Fruit fly (Drosophila melanogaster) whole organism, prepupa: ENCODE results near the gene Gld2.
A peak's percentile ranks its signal among the peaks of the same experiment; 100 is the strongest.

ENCODE experiments used
- Blimp-1 ChIP-seq: fragments of 200-800 bp; sonication (Bioruptor generic); optimal IDR thresholded peaks from 3 replicates; lab custom pipeline; 2017; ENCODE audit warnings: missing biosample characterization, missing genetic modification characterization, mild to moderate bottlenecking, moderate library complexity, missing genetic modification reagents
- CG10631 ChIP-seq: fragments of 200-800 bp; sonication (Bioruptor generic); optimal IDR thresholded peaks from 2 replicates; lab custom pipeline; 2016; ENCODE audit warnings: missing biosample characterization, missing genetic modification characterization
- CG11762 ChIP-seq: fragments of 200-800 bp; sonication (Bioruptor generic); optimal IDR thresholded peaks from 3 replicates; lab custom pipeline; 2016; ENCODE audit warnings: missing biosample characterization, missing genetic modification characterization; ENCODE audit not compliant: insufficient read depth
- CG11902 ChIP-seq: fragments of 200-800 bp; sonication (Bioruptor generic); optimal IDR thresholded peaks from 3 replicates; lab custom pipeline; 2016; ENCODE audit warnings: missing biosample characterization, missing genetic modification characterization
- CG15336 ChIP-seq: fragments of 200-800 bp; sonication (Bioruptor generic); IDR thresholded peaks from 2 replicates; pipeline ENCODE4 v1.3.6; 2022; ENCODE audit warnings: missing biosample characterization, missing genetic modification characterization
- CG32006 ChIP-seq: fragments of 200-800 bp; sonication (Bioruptor generic); optimal IDR thresholded peaks from 3 replicates; lab custom pipeline; 2017; ENCODE audit warnings: missing biosample characterization, mild to moderate bottlenecking, missing genetic modification characterization
- CG34406 ChIP-seq: fragments of 200-800 bp; sonication (Bioruptor generic); optimal IDR thresholded peaks from 3 replicates; lab custom pipeline; 2016; ENCODE audit warnings: missing biosample characterization, missing genetic modification characterization
- CG3919 ChIP-seq: fragments of 200-800 bp; sonication (Bioruptor generic); optimal IDR thresholded peaks from 3 replicates; lab custom pipeline; 2016; ENCODE audit warnings: missing biosample characterization, missing genetic modification characterization
- CG4318 ChIP-seq: fragments of 200-800 bp; sonication (Bioruptor generic); optimal IDR thresholded peaks from 3 replicates; lab custom pipeline; 2017; ENCODE audit warnings: missing biosample characterization, mild to moderate bottlenecking, missing genetic modification characterization
- CG6163 ChIP-seq: fragments of 200-800 bp; sonication (Bioruptor generic); IDR thresholded peaks from 3 replicates; pipeline ENCODE4 v1.3.6; 2022; ENCODE audit warnings: missing biosample characterization, missing genetic modification characterization
- CG6276 ChIP-seq: fragments of 200-800 bp; sonication (Bioruptor generic); optimal IDR thresholded peaks from 2 replicates; lab custom pipeline; 2017; ENCODE audit warnings: missing biosample characterization, mild to moderate bottlenecking, missing genetic modification characterization
- CG6792 ChIP-seq: fragments of 200-800 bp; sonication (Bioruptor generic); optimal IDR thresholded peaks from 3 replicates; lab custom pipeline; 2016; ENCODE audit warnings: missing biosample characterization, missing genetic modification characterization
- CG7368 ChIP-seq: fragments of 200-800 bp; sonication (Bioruptor generic); optimal IDR thresholded peaks from 3 replicates; lab custom pipeline; 2016; ENCODE audit warnings: missing biosample characterization, missing genetic modification characterization
- CG8119 ChIP-seq: fragments of 200-800 bp; sonication (Bioruptor generic); IDR thresholded peaks from 3 replicates; pipeline ENCODE4 v1.3.6; 2022; ENCODE audit warnings: missing biosample characterization, missing genetic modification characterization
- CG8632 ChIP-seq: fragments of 200-800 bp; sonication (Bioruptor generic); optimal IDR thresholded peaks from 3 replicates; lab custom pipeline; 2016; ENCODE audit warnings: missing biosample characterization, missing genetic modification characterization
- CG9139 ChIP-seq: fragments of 200-800 bp; sonication (Bioruptor generic); optimal IDR thresholded peaks from 3 replicates; lab custom pipeline; 2017; ENCODE audit warnings: missing biosample characterization, mild to moderate bottlenecking, missing genetic modification characterization
- Eip75B ChIP-seq: fragments of 200-800 bp; sonication (Bioruptor generic); optimal IDR thresholded peaks from 3 replicates; lab custom pipeline; 2016; ENCODE audit warnings: missing biosample characterization, missing genetic modification characterization
- Eip78C ChIP-seq: fragments of 200-800 bp; sonication (Bioruptor generic); peaks from one replicate; lab custom pipeline; 2016; ENCODE audit warnings: missing biosample characterization, missing genetic modification characterization
- Eip93F ChIP-seq: fragments of 200-800 bp; sonication (Bioruptor generic); optimal IDR thresholded peaks from 2 replicates; lab custom pipeline; 2016; ENCODE audit warnings: missing biosample characterization, mild to moderate bottlenecking, missing genetic modification characterization
- Ets21C ChIP-seq: fragments of 200-800 bp; sonication (Bioruptor generic); optimal IDR thresholded peaks from 3 replicates; lab custom pipeline; 2016; ENCODE audit warnings: missing biosample characterization, missing genetic modification characterization
- Ets96B ChIP-seq: fragments of 200-800 bp; optimal IDR thresholded peaks from 2 replicates; lab custom pipeline; 2019; ENCODE audit warnings: missing biosample characterization, mild to moderate bottlenecking, missing genetic modification characterization, moderate library complexity
- Hr38 ChIP-seq: sonication (Bioruptor generic); optimal IDR thresholded peaks from 2 replicates; lab custom pipeline; 2016; ENCODE audit warnings: missing biosample characterization, missing genetic modification characterization
- Hr39 ChIP-seq: fragments of 200-800 bp; sonication (Bioruptor generic); optimal IDR thresholded peaks from 2 replicates; lab custom pipeline; 2016; ENCODE audit warnings: missing biosample characterization, missing genetic modification characterization
- Lpt ChIP-seq: fragments of 200-800 bp; sonication (Bioruptor generic); optimal IDR thresholded peaks from 3 replicates; lab custom pipeline; 2016; ENCODE audit warnings: missing biosample characterization, missing genetic modification characterization
- Met ChIP-seq: fragments of 200-800 bp; sonication (Bioruptor generic); optimal IDR thresholded peaks from 3 replicates; lab custom pipeline; 2016; ENCODE audit warnings: missing biosample characterization, missing genetic modification characterization
- OdsH ChIP-seq: fragments of 200-800 bp; sonication (Bioruptor generic); optimal IDR thresholded peaks from 3 replicates; lab custom pipeline; 2016; ENCODE audit warnings: missing biosample characterization, missing genetic modification characterization
- Smox ChIP-seq: fragments of 200-800 bp; sonication (Bioruptor generic); optimal IDR thresholded peaks from 3 replicates; lab custom pipeline; 2016; ENCODE audit warnings: missing biosample characterization, missing genetic modification characterization
- Sox102F ChIP-seq: fragments of 200-800 bp; sonication (Bioruptor generic); optimal IDR thresholded peaks from 2 replicates; lab custom pipeline; 2016; ENCODE audit warnings: missing biosample characterization, mild to moderate bottlenecking, missing genetic modification characterization
- Sox15 ChIP-seq: fragments of 200-800 bp; sonication (Bioruptor generic); optimal IDR thresholded peaks from 3 replicates; lab custom pipeline; 2016; ENCODE audit warnings: missing biosample characterization, missing genetic modification characterization
- achi ChIP-seq: fragments of 200-800 bp; sonication (Bioruptor generic); optimal IDR thresholded peaks from 3 replicates; lab custom pipeline; 2016; ENCODE audit warnings: missing biosample characterization, missing genetic modification characterization
- acj6 ChIP-seq: fragments of 200-800 bp; sonication (Bioruptor generic); optimal IDR thresholded peaks from 3 replicates; lab custom pipeline; 2016; ENCODE audit warnings: missing biosample characterization, missing genetic modification characterization
- cyc ChIP-seq: fragments of 200-800 bp; sonication (Bioruptor generic); optimal IDR thresholded peaks from 3 replicates; lab custom pipeline; 2016; ENCODE audit warnings: missing biosample characterization, missing genetic modification characterization
- dsx ChIP-seq: fragments of 200-800 bp; optimal IDR thresholded peaks from 3 replicates; lab custom pipeline; 2019; ENCODE audit warnings: missing biosample characterization, mild to moderate bottlenecking, missing genetic modification characterization, moderate library complexity; ENCODE audit not compliant: poor library complexity, severe bottlenecking
- esn ChIP-seq: fragments of 200-800 bp; sonication (Bioruptor generic); optimal IDR thresholded peaks from 2 replicates; lab custom pipeline; 2016; ENCODE audit warnings: missing biosample characterization, mild to moderate bottlenecking, missing genetic modification characterization, moderate library complexity
- fd59A ChIP-seq: fragments of 200-800 bp; sonication (Bioruptor generic); optimal IDR thresholded peaks from 2 replicates; lab custom pipeline; 2017; ENCODE audit warnings: missing biosample characterization, mild to moderate bottlenecking, missing genetic modification characterization, missing genetic modification reagents
- fd85E ChIP-seq: fragments of 200-800 bp; sonication (Bioruptor generic); optimal IDR thresholded peaks from 3 replicates; lab custom pipeline; 2016; ENCODE audit warnings: missing biosample characterization, missing genetic modification characterization
- net ChIP-seq: fragments of 200-800 bp; sonication (Bioruptor generic); optimal IDR thresholded peaks from 3 replicates; lab custom pipeline; 2016; ENCODE audit warnings: missing biosample characterization, missing genetic modification characterization
- spab ChIP-seq: fragments of 200-800 bp; sonication (Bioruptor generic); optimal IDR thresholded peaks from 2 replicates; lab custom pipeline; 2017; ENCODE audit warnings: missing biosample characterization, mild to moderate bottlenecking, missing genetic modification characterization, missing genetic modification reagents
- ss ChIP-seq, 2 experiments: fragments of 200-800 bp; sonication (Bioruptor generic); optimal IDR thresholded peaks; 2 replicates in 1 of 2; 3 replicates in 1 of 2; lab custom pipeline; 2017 to 2018; ENCODE audit warnings: mild to moderate bottlenecking in 2 of 2, missing biosample characterization in 2 of 2, missing genetic modification characterization in 2 of 2, moderate library complexity in 1 of 2
- svp ChIP-seq: fragments of 200-800 bp; sonication (Bioruptor generic); peaks from one replicate; lab custom pipeline; 2016; ENCODE audit warnings: missing biosample characterization, missing genetic modification characterization
- topi ChIP-seq: fragments of 200-800 bp; sonication (Bioruptor generic); optimal IDR thresholded peaks from 3 replicates; lab custom pipeline; 2016; ENCODE audit warnings: missing biosample characterization, missing genetic modification characterization
- vri ChIP-seq: fragments of 200-800 bp; sonication (Bioruptor generic); optimal IDR thresholded peaks from 3 replicates; lab custom pipeline; 2016; ENCODE audit warnings: missing biosample characterization, mild to moderate bottlenecking, missing genetic modification characterization

The Gld2 gene

dm6 chr3R:22205523-22205922 lies 6.1 kb upstream of the Gld2 start (continued):
- TF ChIP-seq fd85E (GFP tag; lab: Kevin White, UChicago) (no peak), Blimp-1 (no peak)
- TF ChIP-seq, all 60 proteins: peak for 35

DNA sequence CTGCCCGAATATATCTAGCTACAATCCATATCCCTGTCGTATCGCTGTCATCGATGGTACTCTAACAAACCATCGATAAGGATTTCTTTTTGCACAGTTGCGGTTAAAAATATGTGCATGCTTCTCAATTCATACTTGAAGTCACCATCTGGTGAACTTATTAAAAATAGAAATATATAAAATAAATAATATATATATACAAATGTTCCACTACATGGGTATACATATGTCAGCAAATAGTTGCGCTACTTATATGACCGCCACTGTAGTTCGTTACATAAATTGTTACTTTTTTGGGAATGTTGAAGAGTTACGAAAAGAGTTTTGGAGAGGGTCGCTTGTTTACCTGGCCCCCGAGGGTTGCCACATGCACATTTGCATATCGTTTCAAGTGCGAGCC lies 9.2 kb downstream of the Gld2 start:
- TF ChIP-seq spab: no peak
- TF ChIP-seq Met: peak; percentile 4
- TF ChIP-seq CG10631 (GFP tag; lab: Kevin White, UChicago): peak; percentile 16
- peak; percentile 27 for TF ChIP-seq CG34406 (GFP tag; lab: Kevin White, UChicago)
- TF ChIP-seq CG8632 (GFP tag; lab: Kevin White, UChicago): peak; percentile 14
- peak; percentile 70 for TF ChIP-seq svp (GFP tag; lab: Kevin White, UChicago)
- TF ChIP-seq OdsH (GFP tag; lab: Kevin White, UChicago): peak; percentile 20
- no peak for TF ChIP-seq CG9139 (GFP tag; lab: Kevin White, UChicago)
- TF ChIP-seq, all 60 proteins: peak for 6

DNA sequence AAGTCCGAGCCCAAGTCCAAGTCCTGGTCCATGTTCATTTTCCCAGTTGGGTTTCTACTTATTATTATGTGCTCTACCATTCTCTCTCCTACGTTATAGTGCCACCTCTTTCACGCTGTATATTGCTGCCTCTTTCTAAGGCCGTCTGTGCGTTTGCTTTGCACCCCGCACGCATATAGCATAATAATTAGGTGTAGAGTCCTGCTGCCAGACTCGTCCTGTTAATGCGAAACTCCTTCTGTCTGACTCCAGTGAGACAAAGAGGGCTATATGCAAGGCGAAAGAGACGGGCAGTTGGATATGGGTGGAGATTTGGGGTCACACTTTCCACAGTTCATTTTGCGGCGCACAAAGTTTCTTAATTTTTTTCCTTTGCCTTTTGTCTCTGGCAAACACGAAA lies 11.8 kb downstream of the Gld2 start:
- no peak for TF ChIP-seq CG34406 (GFP tag; lab: Kevin White, UChicago)
- TF ChIP-seq, all 60 proteins: peak for 0

DNA sequence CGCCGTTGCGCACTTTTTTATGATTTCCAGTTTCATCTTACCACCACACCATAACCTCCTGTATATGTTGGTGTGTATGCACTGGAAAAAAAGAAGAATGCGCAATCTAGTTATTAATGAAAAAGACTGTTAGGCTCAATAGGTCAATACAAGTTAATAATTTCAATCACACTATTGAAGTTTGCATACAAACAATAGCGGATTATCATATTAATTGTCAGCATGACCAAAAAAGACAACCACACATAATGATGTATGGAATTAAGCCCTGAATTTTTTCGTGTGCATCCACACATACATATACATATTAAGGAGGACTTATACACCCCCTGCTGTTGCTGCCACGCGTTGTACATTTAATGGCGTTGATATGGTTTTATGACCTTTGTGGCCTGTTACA lies 25.1 kb downstream of the Gld2 start:
- TF ChIP-seq esn: peak; percentile 32
- TF ChIP-seq spab: no peak
- TF ChIP-seq Ets96B: peak; percentile 3
- TF ChIP-seq CG4318 (GFP tag; lab: Kevin White, UChicago): no peak
- TF ChIP-seq CG3919: peak; percentile 7
- peak; percentile 14 for TF ChIP-seq Hr39 (GFP tag; lab: Kevin White, UChicago)
- no peak for TF ChIP-seq CG10631 (GFP tag; lab: Kevin White, UChicago)
- TF ChIP-seq Ets21C (GFP tag; lab: Kevin White, UChicago): no peak
- no peak for TF ChIP-seq Lpt (GFP tag; lab: Kevin White, UChicago)
- TF ChIP-seq Smox (GFP tag; lab: Kevin White, UChicago): peak; percentile 23
- TF ChIP-seq Sox102F (GFP tag; lab: Kevin White, UChicago): no peak
- no peak for TF ChIP-seq Eip93F
- TF ChIP-seq CG32006: peak; percentile 23
- TF ChIP-seq Met: peak; percentile 19
- TF ChIP-seq cyc (GFP tag; lab: Kevin White, UChicago): peak; percentile 17
- TF ChIP-seq Eip78C (GFP tag; lab: Kevin White, UChicago): peak; percentile 60
- TF ChIP-seq topi (GFP tag; lab: Kevin White, UChicago): no peak
- peak; percentile 68 for TF ChIP-seq svp (GFP tag; lab: Kevin White, UChicago)
- no peak for TF ChIP-seq CG8632 (GFP tag; lab: Kevin White, UChicago)
- no peak for TF ChIP-seq CG15336 (GFP tag; lab: Robert Waterston, UW)
- TF ChIP-seq CG6276 (GFP tag; lab: Kevin White, UChicago): no peak
- TF ChIP-seq OdsH (GFP tag; lab: Kevin White, UChicago): peak; percentile 11
- TF ChIP-seq CG11902 (GFP tag; lab: Kevin White, UChicago): peak; percentile 2

dm6 chr3R:22260205-22260604 lies 48.6 kb downstream of the Gld2 start:
- TF ChIP-seq Eip93F (no peak), Blimp-1 (no peak), cyc (GFP tag; lab: Kevin White, UChicago) (peak; percentile 60), dsx (GFP tag; lab: Kevin White, UChicago) (no peak), CG11762 (GFP tag; lab: Kevin White, UChicago) (peak; percentile 16), CG34406 (GFP tag; lab: Kevin White, UChicago) (peak; percentile 66), Hr39 (GFP tag; lab: Kevin White, UChicago) (peak; percentile 60), Ets21C (GFP tag; lab: Kevin White, UChicago) (peak; percentile 49), esn (peak; percentile 71), Sox15 (peak; percentile 2), acj6 (GFP tag; lab: Kevin White, UChicago) (peak; percentile 54), CG3919 (peak; percentile 72), vri (peak; percentile 51), CG8632 (GFP tag; lab: Kevin White, UChicago) (peak; percentile 38), topi (GFP tag; lab: Kevin White, UChicago) (peak; percentile 44), Hr38 (GFP tag; lab: Kevin White, UChicago) (no peak), Eip75B (GFP tag; lab: Kevin White, UChicago) (peak; percentile 63), CG6276 (GFP tag; lab: Kevin White, UChicago) (peak; percentile 16), ss (GFP tag; optimal IDR thresholded peaks at IDR 0.05; lab: Kevin White, UChicago) (peak in 1 of 2 experiments; percentile 56), CG8119 (GFP tag; lab: Robert Waterston, UW) (peak; percentile 68), fd85E (GFP tag; lab: Kevin White, UChicago) (no peak), net (peak; percentile 48), CG7368 (GFP tag; lab: Kevin White, UChicago) (peak; percentile 60), Lpt (GFP tag; lab: Kevin White, UChicago) (no peak), CG6792 (peak; percentile 61), CG6163 (GFP tag; lab: Robert Waterston, UW) (peak; percentile 77; the same call in 2 of the 3 replicates), achi (GFP tag; lab: Kevin White, UChicago) (peak; percentile 56), fd59A (GFP tag; lab: Kevin White, UChicago) (peak; percentile 42)
